Fruit fly (Drosophila melanogaster) whole organism, embryonic: Measurements from ENCODE around the gene Rpp14a.

Source experiments
- Abd-B ChIP-seq: fragments of 200-800 bp; sonication (Bioruptor generic); optimal IDR thresholded peaks from 2 replicates; lab custom pipeline; 2018; ENCODE audit warnings: missing biosample characterization, mild to moderate bottlenecking, missing genetic modification characterization, moderate library complexity
- BEAF-32 ChIP-seq: fragments of 200-800 bp; sonication (Bioruptor generic); optimal IDR thresholded peaks from 3 replicates; lab custom pipeline; 2017; ENCODE audit warnings: missing biosample characterization, missing genetic modification characterization, mild to moderate bottlenecking, moderate library complexity, missing genetic modification reagents
- CG12071 ChIP-seq: fragments of 200-800 bp; sonication (Bioruptor generic); optimal IDR thresholded peaks from 3 replicates; lab custom pipeline; 2018; ENCODE audit warnings: missing biosample characterization, mild to moderate bottlenecking, missing genetic modification characterization
- CG12942 ChIP-seq: fragments of 200-800 bp; sonication (Bioruptor generic); optimal IDR thresholded peaks from 3 replicates; lab custom pipeline; 2016; ENCODE audit warnings: missing biosample characterization, missing genetic modification characterization
- CG15269 ChIP-seq: fragments of 200-800 bp; sonication (Bioruptor generic); optimal IDR thresholded peaks from 2 replicates; lab custom pipeline; 2018; ENCODE audit warnings: missing biosample characterization, mild to moderate bottlenecking, missing genetic modification characterization, moderate library complexity
- CG15696 ChIP-seq: fragments of 200-800 bp; sonication (Bioruptor generic); optimal IDR thresholded peaks from 2 replicates; lab custom pipeline; 2019; ENCODE audit warnings: missing biosample characterization, mild to moderate bottlenecking, missing genetic modification characterization, moderate library complexity
- CG17186 ChIP-seq: fragments of 200-800 bp; sonication (Bioruptor generic); optimal IDR thresholded peaks from 3 replicates; lab custom pipeline; 2017; ENCODE audit warnings: missing biosample characterization, missing genetic modification reagents, missing genetic modification characterization
- CG2199 ChIP-seq: fragments of 200-800 bp; sonication (Bioruptor generic); IDR thresholded peaks from 3 replicates; pipeline ENCODE4 v1.3.6; 2022; ENCODE audit warnings: missing biosample characterization, missing genetic modification characterization
- CG2202 ChIP-seq: fragments of 200-800 bp; sonication (Bioruptor generic); optimal IDR thresholded peaks from 2 replicates; lab custom pipeline; 2018; ENCODE audit warnings: missing biosample characterization, mild to moderate bottlenecking, missing genetic modification characterization
- CG2712 ChIP-seq: fragments of 200-800 bp; optimal IDR thresholded peaks from 3 replicates; lab custom pipeline; 2019; ENCODE audit warnings: missing biosample characterization, mild to moderate bottlenecking, missing genetic modification characterization, moderate library complexity
- CG2875 ChIP-seq: fragments of 200-800 bp; sonication (Bioruptor generic); optimal IDR thresholded peaks from 2 replicates; lab custom pipeline; 2017; ENCODE audit warnings: missing biosample characterization, mild to moderate bottlenecking, missing genetic modification characterization, missing genetic modification reagents
- CG3065 ChIP-seq: fragments of 200-800 bp; sonication (Bioruptor generic); optimal IDR thresholded peaks from 2 replicates; lab custom pipeline; 2016; ENCODE audit warnings: missing biosample characterization, missing genetic modification characterization
- CG31224 ChIP-seq: fragments of 200-800 bp; sonication (Bioruptor generic); IDR thresholded peaks from 2 replicates; pipeline ENCODE4 v1.3.6; 2022; ENCODE audit warnings: missing biosample characterization, missing genetic modification characterization
- CG4820 ChIP-seq: fragments of 200-800 bp; sonication (Bioruptor generic); optimal IDR thresholded peaks from 3 replicates; lab custom pipeline; 2016; ENCODE audit warnings: missing biosample characterization, missing genetic modification characterization
- CG4854 ChIP-seq: fragments of 200-800 bp; sonication (Bioruptor generic); optimal IDR thresholded peaks from 2 replicates; lab custom pipeline; 2016; ENCODE audit warnings: missing biosample characterization, missing genetic modification characterization, inconsistent platforms
- CG6272 ChIP-seq: fragments of 200-800 bp; sonication (Bioruptor generic); IDR thresholded peaks from 2 replicates; pipeline ENCODE4 v1.3.6; 2022; ENCODE audit warnings: missing biosample characterization, missing genetic modification characterization
- Dip2 ChIP-seq: fragments of 200-800 bp; sonication (Bioruptor generic); IDR thresholded peaks from 2 replicates; pipeline ENCODE4 v1.3.6; 2022; ENCODE audit warnings: missing biosample characterization, missing genetic modification characterization
- E2f2 ChIP-seq: fragments of 200-800 bp; sonication (Bioruptor generic); IDR thresholded peaks from 2 replicates; pipeline ENCODE4 v1.3.6; 2022; ENCODE audit warnings: missing biosample characterization, missing genetic modification characterization
- Fer2 ChIP-seq: fragments of 200-800 bp; sonication (Bioruptor generic); optimal IDR thresholded peaks from 2 replicates; lab custom pipeline; 2018; ENCODE audit warnings: missing biosample characterization, mild to moderate bottlenecking, missing genetic modification characterization, moderate library complexity
- Hr3 ChIP-seq: fragments of 200-800 bp; sonication (Bioruptor generic); optimal IDR thresholded peaks from 3 replicates; lab custom pipeline; 2016; ENCODE audit warnings: missing biosample characterization, missing genetic modification characterization
- Hr78 ChIP-seq, 2 experiments: fragments of 200-800 bp in 1 of 2; fragments of >200 bp in 1 of 2; sonication (Bioruptor generic) in 1 of 2; optimal IDR thresholded peaks; 2 replicates each; lab custom pipeline; 2017 to 2019; ENCODE audit warnings: missing biosample characterization in 2 of 2, missing genetic modification characterization in 2 of 2, mild to moderate bottlenecking in 1 of 2, moderate library complexity in 1 of 2
- Lhr ChIP-seq: fragments of 200-800 bp; sonication (Bioruptor generic); optimal IDR thresholded peaks from 3 replicates; lab custom pipeline; 2017; ENCODE audit warnings: mild to moderate bottlenecking, missing biosample characterization, missing genetic modification reagents, missing genetic modification characterization
- MTF-1 ChIP-seq: fragments of 200-800 bp; sonication (Bioruptor generic); optimal IDR thresholded peaks from 2 replicates; lab custom pipeline; 2018; ENCODE audit warnings: missing biosample characterization, mild to moderate bottlenecking, missing genetic modification characterization, borderline replicate concordance
- Sox100B ChIP-seq: fragments of 200-800 bp; sonication (Bioruptor generic); optimal IDR thresholded peaks from 3 replicates; lab custom pipeline; 2018; ENCODE audit warnings: missing biosample characterization, mild to moderate bottlenecking, missing genetic modification characterization
- aop ChIP-seq: fragments of 200-800 bp; sonication (Bioruptor generic); IDR thresholded peaks from 2 replicates; pipeline ENCODE4 v1.3.6; 2022; ENCODE audit warnings: missing biosample characterization, missing genetic modification characterization
- bbx ChIP-seq: fragments of 200-800 bp; sonication (Bioruptor generic); IDR thresholded peaks from 2 replicates; pipeline ENCODE4 v1.3.6; 2022; ENCODE audit warnings: missing biosample characterization, missing genetic modification characterization; ENCODE audit not compliant: partially characterized antibody
- en ChIP-seq: fragments of 200-800 bp; sonication (Bioruptor generic); optimal IDR thresholded peaks from 2 replicates; lab custom pipeline; 2016; ENCODE audit warnings: missing biosample characterization, missing genetic modification characterization
- gcm2 ChIP-seq: fragments of 200-800 bp; sonication (Bioruptor generic); optimal IDR thresholded peaks from 2 replicates; lab custom pipeline; 2016; ENCODE audit warnings: missing biosample characterization, missing genetic modification characterization
- gem ChIP-seq: fragments of 200-800 bp; sonication (Bioruptor generic); optimal IDR thresholded peaks from 2 replicates; lab custom pipeline; 2019; ENCODE audit warnings: missing biosample characterization, mild to moderate bottlenecking, missing genetic modification characterization, moderate library complexity
- gsb ChIP-seq: fragments of 200-800 bp; sonication (Bioruptor generic); IDR thresholded peaks from 2 replicates; pipeline ENCODE4 v1.3.6; 2022; ENCODE audit warnings: missing biosample characterization, missing genetic modification characterization
- ham ChIP-seq: fragments of 200-800 bp; sonication (Bioruptor generic); IDR thresholded peaks from 2 replicates; pipeline ENCODE4 v1.3.6; 2022; ENCODE audit warnings: missing biosample characterization, missing genetic modification characterization
- inv ChIP-seq: fragments of 200-800 bp; sonication (Bioruptor generic); IDR thresholded peaks from 2 replicates; pipeline ENCODE4 v1.3.6; 2022; ENCODE audit warnings: missing biosample characterization, missing genetic modification characterization; ENCODE audit not compliant: partially characterized antibody
- jing ChIP-seq: fragments of 200-800 bp; sonication (Bioruptor generic); optimal IDR thresholded peaks from 2 replicates; lab custom pipeline; 2018; ENCODE audit warnings: missing biosample characterization, mild to moderate bottlenecking, missing genetic modification characterization
- kni ChIP-seq: fragments of 200-800 bp; sonication (Bioruptor generic); optimal IDR thresholded peaks from 3 replicates; lab custom pipeline; 2017; ENCODE audit warnings: mild to moderate bottlenecking, missing biosample characterization, missing genetic modification reagents, missing genetic modification characterization
- mirr ChIP-seq: fragments of 200-800 bp; sonication (Bioruptor generic); optimal IDR thresholded peaks from 3 replicates; lab custom pipeline; 2018; ENCODE audit warnings: missing biosample characterization, mild to moderate bottlenecking, missing genetic modification characterization
- onecut ChIP-seq: fragments of 200-800 bp; sonication (Bioruptor generic); IDR thresholded peaks from 2 replicates; pipeline ENCODE4 v1.3.6; 2022; ENCODE audit warnings: missing biosample characterization, missing genetic modification characterization
- org-1 ChIP-seq: fragments of 200-800 bp; sonication (Bioruptor generic); optimal IDR thresholded peaks from 2 replicates; lab custom pipeline; 2017; ENCODE audit warnings: missing biosample characterization, missing genetic modification characterization
- sima ChIP-seq: fragments of 200-800 bp; sonication (Bioruptor generic); optimal IDR thresholded peaks from 2 replicates; lab custom pipeline; 2016; ENCODE audit warnings: missing biosample characterization, missing genetic modification characterization
- slbo ChIP-seq: fragments of 200-800 bp; sonication (Bioruptor generic); IDR thresholded peaks from 2 replicates; pipeline ENCODE4 v1.3.6; 2022; ENCODE audit warnings: missing biosample characterization, missing genetic modification characterization
- so ChIP-seq: fragments of 200-800 bp; sonication (Bioruptor generic); IDR thresholded peaks from 3 replicates; pipeline ENCODE4 v1.3.6; 2022; ENCODE audit warnings: missing biosample characterization, missing genetic modification characterization
- sr ChIP-seq: fragments of 200-800 bp; sonication (Bioruptor generic); IDR thresholded peaks from 3 replicates; pipeline ENCODE4 v1.3.6; 2022; ENCODE audit warnings: missing biosample characterization, missing genetic modification characterization
- stc ChIP-seq: fragments of 200-800 bp; sonication (Bioruptor generic); IDR thresholded peaks from 2 replicates; pipeline ENCODE4 v1.3.6; 2022; ENCODE audit warnings: missing biosample characterization, missing genetic modification characterization
- tap ChIP-seq: fragments of 200-800 bp; optimal IDR thresholded peaks from 3 replicates; lab custom pipeline; 2019; ENCODE audit warnings: missing biosample characterization, mild to moderate bottlenecking, missing genetic modification characterization, moderate library complexity
- tup ChIP-seq: fragments of 200-800 bp; sonication (Bioruptor generic); optimal IDR thresholded peaks from 2 replicates; lab custom pipeline; 2016; ENCODE audit warnings: missing biosample characterization, mild to moderate bottlenecking, missing genetic modification characterization, moderate library complexity
- vvl ChIP-seq: fragments of 200-800 bp; sonication (Bioruptor generic); IDR thresholded peaks from 2 replicates; pipeline ENCODE4 v1.3.6; 2022; ENCODE audit warnings: missing biosample characterization, missing genetic modification characterization
- wdn ChIP-seq: fragments of 200-800 bp; sonication (Bioruptor generic); IDR thresholded peaks from 2 replicates; pipeline ENCODE4 v1.3.6; 2022; ENCODE audit warnings: missing biosample characterization, missing genetic modification characterization
- z ChIP-seq: fragments of 200-800 bp; sonication (Bioruptor generic); IDR thresholded peaks from 3 replicates; pipeline ENCODE4 v1.3.6; 2022; ENCODE audit warnings: missing biosample characterization, missing genetic modification characterization

Rpp14a gene

dm6 chr3R:30091795-30092699, 35.4 kb downstream of the Rpp14a start (continued):
- no peak for TF ChIP-seq stc (GFP tag; lab: Robert Waterston, UW)
- TF ChIP-seq Sox100B (GFP tag; lab: Kevin White, UChicago) = no peak
- TF ChIP-seq so = no peak
- no peak for TF ChIP-seq Hr78 (GFP tag; optimal IDR thresholded peaks at IDR 0.05; lab: Kevin White, UChicago)
- TF ChIP-seq, all 482 proteins: peak for 11

dm6 chr3R:30092700-30093044, 36.0 kb downstream of the Rpp14a start:
- TF ChIP-seq onecut (GFP tag; lab: Robert Waterston, UW) (peak; percentile 71), wdn (GFP tag; lab: Robert Waterston, UW) (peak; percentile 86), gsb (GFP tag; lab: Robert Waterston, UW) (peak; percentile 80), en (GFP tag; lab: Kevin White, UChicago) (peak; percentile 76), ham (peak; percentile 80; the same call in 1 of the 2 replicates), aop (GFP tag; lab: Robert Waterston, UW) (no peak), Fer2 (tag; lab: Kevin White, UChicago) (peak; percentile 69), vvl (peak; percentile 95), CG4854 (GFP tag; lab: Kevin White, UChicago) (peak; percentile 74), CG12071 (peak; percentile 84), org-1 (GFP tag; lab: Kevin White, UChicago) (peak; percentile 78), BEAF-32 (no peak), sr (GFP tag; lab: Robert Waterston, UW) (peak; percentile 55; the same call in 1 of the 3 replicates), jing (peak; percentile 68), slbo (GFP tag; lab: Robert Waterston, UW) (peak; percentile 93), sima (GFP tag; lab: Kevin White, UChicago) (peak; percentile 80), MTF-1 (GFP tag; lab: Kevin White, UChicago) (peak; percentile 50), CG15696 (tag; lab: Kevin White, UChicago) (peak; percentile 39), CG3065 (GFP tag; lab: Kevin White, UChicago) (peak; percentile 29), inv (no peak), mirr (GFP tag; lab: Kevin White, UChicago) (peak; percentile 44), kni (GFP tag; lab: Kevin White, UChicago) (peak; percentile 36), CG31224 (GFP tag; lab: Robert Waterston, UW) (peak; percentile 72), CG2712 (tag; lab: Kevin White, UChicago) (peak; percentile 86), CG2202 (tag; lab: Kevin White, UChicago) (peak; percentile 59), CG15269 (peak; percentile 87), CG2199 (peak; percentile 73; the same call in 1 of the 3 replicates), tap (peak; percentile 84), Lhr (GFP tag; lab: Kevin White, UChicago) (peak; percentile 18), gem (tag; lab: Kevin White, UChicago) (peak; percentile 90), CG4820 (GFP tag; lab: Kevin White, UChicago) (peak; percentile 71), bbx (GFP tag; lab: Robert Waterston, UW) (no peak), CG17186 (GFP tag; lab: Kevin White, UChicago) (peak; percentile 28), Abd-B (GFP tag; lab: Kevin White, UChicago) (peak; percentile 72), CG2875 (GFP tag; lab: Kevin White, UChicago) (peak; percentile 79), gcm2 (GFP tag; lab: Kevin White, UChicago) (peak; percentile 60), Hr3 (GFP tag; lab: Kevin White, UChicago) (peak; percentile 74), E2f2 (GFP tag; lab: Robert Waterston, UW) (peak; percentile 57), Dip2 (GFP tag; lab: Robert Waterston, UW) (no peak), CG6272 (GFP tag; lab: Robert Waterston, UW) (peak; percentile 74), z (GFP tag; lab: Robert Waterston, UW) (no peak; the same call in 2 of the 3 replicates), tup (peak; percentile 72), CG12942 (GFP tag; lab: Kevin White, UChicago) (peak; percentile 75)
